Fruit fly (Drosophila melanogaster): ENCODE data around the gene CG8952.

Gene CG8952

DNA sequence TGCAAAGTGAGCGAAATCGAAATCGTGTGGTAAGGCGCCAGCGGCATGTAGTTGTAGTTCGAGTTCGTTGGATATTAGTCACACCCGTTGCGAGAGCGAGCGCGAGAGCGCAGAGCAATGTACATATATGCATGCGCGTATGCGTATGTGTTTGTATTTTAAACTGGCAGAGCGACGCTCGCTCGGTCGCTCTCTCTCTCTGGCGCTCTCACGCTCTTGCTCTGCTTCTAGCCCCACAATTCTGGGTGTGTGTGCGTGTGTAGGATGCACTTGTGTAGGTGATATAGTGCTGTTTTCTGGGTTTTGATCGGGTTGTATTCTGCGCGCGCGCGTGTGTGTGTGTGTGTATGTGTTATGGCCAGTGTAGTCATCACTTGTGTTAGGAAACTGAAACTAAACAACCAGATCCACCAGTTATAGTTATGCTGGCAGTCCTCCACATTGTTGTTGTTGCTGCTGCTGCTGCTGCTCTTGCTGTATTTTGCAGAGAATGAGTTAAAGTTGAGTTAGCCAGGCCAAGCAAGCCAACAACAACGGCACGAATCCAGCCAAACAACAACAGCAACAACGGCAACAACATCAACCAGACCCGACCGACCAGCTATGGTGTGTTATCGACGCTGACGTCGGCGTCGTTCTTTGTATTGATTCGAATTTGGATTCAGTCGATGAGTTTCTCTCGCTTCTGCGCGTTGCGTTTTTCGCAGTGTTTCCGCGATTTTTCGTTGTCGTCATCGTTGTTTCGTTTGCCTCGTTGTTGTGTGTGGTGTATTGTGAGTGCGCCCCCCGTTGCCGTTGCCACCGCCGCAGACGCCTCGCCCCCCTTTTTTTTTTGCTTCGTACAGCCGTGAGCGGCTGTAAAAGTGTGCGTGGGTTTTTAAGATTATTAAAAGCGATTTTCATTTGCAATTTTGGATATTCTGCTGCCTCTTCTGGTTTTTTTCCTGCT is 45.7 kb upstream of the CG8952 start (continued):
- no peak for TF ChIP-seq achi (GFP tag; optimal IDR thresholded peaks at IDR 0.05)
- TF ChIP-seq CG31627 (GFP tag; optimal IDR thresholded peaks at IDR 0.05): no peak
- peak; percentile 56 for TF ChIP-seq CG6854 (GFP tag; optimal IDR thresholded peaks at IDR 0.05)
- peak; percentile 48 for TF ChIP-seq eg (GFP tag; IDR thresholded peaks at IDR 0.05)
- no peak for TF ChIP-seq CG10669 (GFP tag; optimal IDR thresholded peaks at IDR 0.05)
- no peak for TF ChIP-seq CG3919 (GFP tag; optimal IDR thresholded peaks at IDR 0.05)
- no peak for TF ChIP-seq acj6 (GFP tag; optimal IDR thresholded peaks at IDR 0.05)
- no peak for TF ChIP-seq CG11902 (GFP tag; optimal IDR thresholded peaks at IDR 0.05)
- no peak for TF ChIP-seq net (GFP tag; optimal IDR thresholded peaks at IDR 0.05)
- no peak for TF ChIP-seq CG8319 (GFP tag; optimal IDR thresholded peaks at IDR 0.05)
- TF ChIP-seq cyc (GFP tag; optimal IDR thresholded peaks at IDR 0.05): no peak
- no peak for TF ChIP-seq CG11762 (GFP tag; optimal IDR thresholded peaks at IDR 0.05; ENCODE audit: insufficient read depth)
- TF ChIP-seq Gug (GFP tag; IDR thresholded peaks at IDR 0.05): no peak
- TF ChIP-seq svp (GFP tag): peak; percentile 44
- no peak for TF ChIP-seq CG3032 (tag; optimal IDR thresholded peaks at IDR 0.05)
- TF ChIP-seq Hr39 (GFP tag; optimal IDR thresholded peaks at IDR 0.05): no peak
- TF ChIP-seq CG10631 (GFP tag; optimal IDR thresholded peaks at IDR 0.05): no peak
- no peak for TF ChIP-seq salr (GFP tag; optimal IDR thresholded peaks at IDR 0.05)
- TF ChIP-seq dsx (GFP tag; optimal IDR thresholded peaks at IDR 0.05; ENCODE audit: poor library complexity, severe bottlenecking): no peak
- TF ChIP-seq dac (GFP tag; optimal IDR thresholded peaks at IDR 0.05): no peak
- TF ChIP-seq Sox14 (GFP tag; optimal IDR thresholded peaks at IDR 0.05): peak; percentile 65
- no peak for TF ChIP-seq CG6276 (GFP tag; optimal IDR thresholded peaks at IDR 0.05)
- TF ChIP-seq CG4318 (GFP tag; optimal IDR thresholded peaks at IDR 0.05): no peak
- peak; percentile 33 for TF ChIP-seq Sox102F (GFP tag; optimal IDR thresholded peaks at IDR 0.05)
- peak; percentile 2 to 11 for TF ChIP-seq ss (GFP tag; optimal IDR thresholded peaks at IDR 0.05)
- TF ChIP-seq vri (GFP tag; optimal IDR thresholded peaks at IDR 0.05): peak; percentile 54
- TF ChIP-seq spab (GFP tag; optimal IDR thresholded peaks at IDR 0.05): no peak
- TF ChIP-seq esn (GFP tag; optimal IDR thresholded peaks at IDR 0.05): no peak
- peak; percentile 61; the same call in 2 of the 3 replicates for TF ChIP-seq CG8119 (GFP tag; IDR thresholded peaks at IDR 0.05)
- TF ChIP-seq Eip93F (GFP tag; optimal IDR thresholded peaks at IDR 0.05): no peak
- peak; percentile 66; the same call in 1 of the 2 replicates for TF ChIP-seq CG15336 (GFP tag; IDR thresholded peaks at IDR 0.05)
- no peak for TF ChIP-seq CG32006 (GFP tag; optimal IDR thresholded peaks at IDR 0.05)
- no peak for TF ChIP-seq Eip75B (GFP tag; optimal IDR thresholded peaks at IDR 0.05)
- no peak for TF ChIP-seq CG1621 (tag; optimal IDR thresholded peaks at IDR 0.05)
- TF ChIP-seq CG6163 (GFP tag; IDR thresholded peaks at IDR 0.05): peak; percentile 62
- TF ChIP-seq CG7368 (GFP tag; optimal IDR thresholded peaks at IDR 0.05): no peak

DNA sequence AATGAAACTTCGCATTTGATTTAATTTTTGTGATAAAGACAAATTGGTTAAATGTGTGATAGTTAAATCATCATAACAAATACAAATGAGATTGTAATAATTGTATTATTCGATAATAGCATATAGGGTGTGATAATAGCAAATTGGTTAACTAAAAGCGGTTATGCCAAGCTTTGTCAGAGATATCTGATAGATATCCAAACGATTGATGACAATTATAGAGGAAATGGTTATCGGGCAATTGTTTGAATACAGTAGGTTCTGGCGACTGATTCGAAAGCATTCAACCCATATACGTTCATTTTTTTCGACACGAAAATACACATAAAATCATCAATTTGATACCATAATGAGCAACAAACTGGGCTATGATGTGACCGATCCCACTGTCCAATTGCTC is 43.0 kb upstream of the CG8952 start, which contains the start of gene CG8509:
Gene CG8509 (plus strand): TSS at position 301 of the 400 bp plus-strand sequence.
- TF ChIP-seq Sox102F (GFP tag; optimal IDR thresholded peaks at IDR 0.05) (no peak), fkh (GFP tag; optimal IDR thresholded peaks at IDR 0.05) (no peak), CG8119 (GFP tag; IDR thresholded peaks at IDR 0.05) (no peak), CG10631 (GFP tag; optimal IDR thresholded peaks at IDR 0.05) (no peak), OdsH (GFP tag; optimal IDR thresholded peaks at IDR 0.05) (no peak)

Data from whole organism, prepupa.